Fruit fly (Drosophila melanogaster): Measurements from ENCODE around the gene CG18596.

- TF ChIP-seq CTCF (optimal IDR thresholded peaks at IDR 0.05) (no peak), CG8478 (optimal IDR thresholded peaks at IDR 0.05) (no peak)
Observed at dm6 chr3R:22342151-22342550, 33.6 kb upstream of the CG18596 start, which contains the start of gene CG5386.

Measured in S2 (cell line).